Worm (Caenorhabditis elegans): Measurements from ENCODE around the gene sri-26.

- no peak for TF ChIP-seq him-1 (tag; optimal IDR thresholded peaks at IDR 0.05)
- no peak for TF ChIP-seq dao-5 (tag; optimal IDR thresholded peaks at IDR 0.05)
These were observed 25.7 kb upstream of the sri-26 start, which contains the start of gene cyn-3 for ce11 chrV:15189567-15189966.

All from whole organism, L4/young adult.